Worm (Caenorhabditis elegans): ENCODE data around the gene T06E8.2.

DNA sequence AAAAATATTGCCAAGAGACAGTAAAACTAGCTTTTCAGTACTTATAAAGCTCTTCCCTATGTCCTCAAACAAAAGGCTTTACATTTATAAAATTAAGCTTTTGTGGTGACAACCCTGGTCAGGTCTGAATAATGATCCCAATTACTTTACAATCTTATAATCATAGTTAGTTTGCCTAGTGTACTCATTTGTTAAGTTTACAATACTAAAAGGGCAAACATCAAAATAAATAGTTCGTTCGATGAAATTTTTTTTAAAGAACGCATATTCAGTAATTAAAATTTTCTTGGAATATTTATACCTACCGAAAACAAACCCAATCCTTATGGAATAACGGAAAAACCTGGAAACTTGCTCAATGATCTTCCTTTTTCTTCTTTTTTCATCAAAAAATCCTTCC is 22.5 kb upstream of the T06E8.2 start:
- TF ChIP-seq mdl-1 (tag; optimal IDR thresholded peaks at IDR 0.05) (no peak), aly-2 (tag; optimal IDR thresholded peaks at IDR 0.05) (no peak), nhr-47 (tag; optimal IDR thresholded peaks at IDR 0.05) (no peak), unc-130 (tag; optimal IDR thresholded peaks at IDR 0.05) (no peak)

Data from whole organism, L1 larva.